Worm (Caenorhabditis elegans): ENCODE results near the gene Y6D1A.1.

Gene Y6D1A.1

DNA sequence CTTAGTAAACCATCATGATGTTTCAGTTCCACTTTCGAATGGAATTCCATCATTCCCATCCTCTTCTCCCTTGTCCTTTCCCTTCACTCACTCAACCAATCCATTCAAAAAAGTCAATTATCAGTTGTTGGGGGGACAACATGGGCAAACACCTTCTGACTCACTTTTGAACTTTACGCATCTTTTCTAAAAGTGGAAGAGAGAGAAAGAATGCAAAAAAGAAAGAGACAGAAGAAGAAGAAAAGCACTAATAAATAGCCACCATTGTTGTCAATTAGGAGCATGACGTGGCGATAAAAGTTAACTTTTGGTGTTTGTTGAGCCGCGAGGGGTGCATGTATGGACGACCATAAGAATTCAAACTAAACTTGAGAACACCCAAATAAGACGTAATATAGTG, 35.4 kb downstream of the Y6D1A.1 start:
- TF ChIP-seq jun-1 (tag; optimal IDR thresholded peaks at IDR 0.05) (no peak), fos-1 (tag; optimal IDR thresholded peaks at IDR 0.05) (no peak), daf-12 (tag; optimal IDR thresholded peaks at IDR 0.05) (no peak), pha-4 (tag; optimal IDR thresholded peaks at IDR 0.05) (peak; percentile 41), egl-5 (tag; optimal IDR thresholded peaks at IDR 0.05) (no peak)

DNA sequence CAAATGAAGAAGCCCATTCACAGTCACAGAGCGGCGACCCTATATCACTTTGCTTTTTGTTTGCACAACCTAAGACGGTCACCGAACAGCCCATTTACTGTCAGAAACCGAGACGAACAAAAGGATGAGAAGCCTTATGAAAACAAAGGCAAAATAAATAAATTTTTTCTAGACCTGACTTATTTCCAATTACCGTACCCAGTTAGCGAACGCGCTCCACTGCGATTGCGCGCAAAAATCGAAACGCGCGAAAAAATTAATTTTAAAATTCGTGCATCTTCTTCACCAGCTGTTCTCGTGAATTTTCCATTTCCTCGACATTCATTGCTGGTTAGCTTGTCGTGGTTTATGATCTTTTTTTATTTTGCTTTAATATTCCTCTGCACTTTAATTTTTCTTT, 40.9 kb downstream of the Y6D1A.1 start, which contains the start of gene F43G6.16:
Gene F43G6.16, minus strand, starts transcription at position 141 of the 400 bp plus-strand sequence.
- TF ChIP-seq nhr-237 (tag; optimal IDR thresholded peaks at IDR 0.05) (no peak), lin-15B (tag; optimal IDR thresholded peaks at IDR 0.05) (no peak), pha-4 (tag; optimal IDR thresholded peaks at IDR 0.05) (peak; percentile 55), nfya-1 (tag; optimal IDR thresholded peaks at IDR 0.05; ENCODE audit: insufficient read depth) (peak; percentile 21)

DNA sequence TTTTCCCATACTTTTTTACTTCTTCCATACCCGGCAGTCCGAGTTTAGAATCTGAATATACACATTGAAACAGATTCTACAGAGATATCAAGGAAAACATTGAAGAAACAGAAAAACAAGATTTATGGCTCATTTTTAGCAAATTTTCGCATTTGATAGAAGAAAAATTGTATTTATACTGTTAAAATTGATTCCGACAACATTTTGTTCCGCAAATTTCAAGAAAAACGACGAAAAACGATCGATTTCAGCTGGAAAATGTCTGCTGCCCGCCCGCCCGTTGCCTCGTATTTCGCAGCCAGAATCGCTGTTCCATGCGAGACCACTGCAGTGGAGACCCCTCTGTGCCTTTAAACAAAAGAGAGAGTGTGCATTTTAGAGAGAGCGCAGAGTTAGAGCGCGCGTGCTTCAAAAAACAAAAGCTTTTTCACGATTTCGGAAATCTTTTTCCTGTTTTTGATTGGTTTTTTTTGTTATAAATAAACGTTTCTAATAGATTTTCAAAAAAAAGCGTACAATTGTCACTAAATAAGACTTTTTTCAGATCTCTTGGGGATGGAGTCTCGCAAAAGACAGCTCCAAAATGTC, 45.4 kb downstream of the Y6D1A.1 start, which contains the start of the genes patr-1 and dna-2:
Gene patr-1, minus strand, starts transcription at position 51 of the 588 bp plus-strand sequence.
Gene dna-2, plus strand, starts transcription at position 538 of the 588 bp plus-strand sequence.
- peak; percentile 24 for TF ChIP-seq lin-39 (tag; optimal IDR thresholded peaks at IDR 0.05)
- no peak for TF ChIP-seq unc-39 (tag; optimal IDR thresholded peaks at IDR 0.05)
- peak; percentile 31 for TF ChIP-seq elt-2 (tag; optimal IDR thresholded peaks at IDR 0.05)
- no peak for TF ChIP-seq snpc-4 (tag; optimal IDR thresholded peaks at IDR 0.05)
- TF ChIP-seq fkh-2 (tag; optimal IDR thresholded peaks at IDR 0.05) = no peak
- peak; percentile 5 for TF ChIP-seq egl-5 (tag; optimal IDR thresholded peaks at IDR 0.05)
- peak; percentile 36 for TF ChIP-seq hmg-11 (tag; optimal IDR thresholded peaks at IDR 0.05)
- no peak for TF ChIP-seq sea-2 (GFP tag; optimal IDR thresholded peaks at IDR 0.05)
- TF ChIP-seq jun-1 (tag; optimal IDR thresholded peaks at IDR 0.05) = no peak
- no peak for TF ChIP-seq unc-62 (GFP tag; optimal IDR thresholded peaks at IDR 0.05)
- TF ChIP-seq mdl-1 (tag; optimal IDR thresholded peaks at IDR 0.05) = no peak
- TF ChIP-seq nhr-12 (tag; optimal IDR thresholded peaks at IDR 0.05) = no peak
- TF ChIP-seq tbx-2 (tag; optimal IDR thresholded peaks at IDR 0.05) = no peak
- peak; percentile 19 for TF ChIP-seq nhr-43 (tag; optimal IDR thresholded peaks at IDR 0.05; ENCODE audit: poor library complexity, severe bottlenecking)
- TF ChIP-seq ceh-28 (tag; optimal IDR thresholded peaks at IDR 0.05) = no peak
- TF ChIP-seq pha-4 (tag; optimal IDR thresholded peaks at IDR 0.05) = peak; percentile 77
- TF ChIP-seq mml-1 (tag; optimal IDR thresholded peaks at IDR 0.05) = no peak
- TF ChIP-seq ceh-9 (tag; optimal IDR thresholded peaks at IDR 0.05) = no peak
- no peak for TF ChIP-seq nhr-77 (tag; optimal IDR thresholded peaks at IDR 0.05)
- TF ChIP-seq nhr-23 (tag; optimal IDR thresholded peaks at IDR 0.05) = peak; percentile 48
- no peak for TF ChIP-seq eor-1 (tag; optimal IDR thresholded peaks at IDR 0.05)
- TF ChIP-seq ztf-11 (tag; optimal IDR thresholded peaks at IDR 0.05) = no peak
- no peak for TF ChIP-seq fos-1 (tag; optimal IDR thresholded peaks at IDR 0.05)
- TF ChIP-seq nhr-25 (tag; optimal IDR thresholded peaks at IDR 0.05) = peak; percentile 49
- no peak for TF ChIP-seq zag-1 (tag; optimal IDR thresholded peaks at IDR 0.05)
- no peak for TF ChIP-seq ceh-16 (tag; optimal IDR thresholded peaks at IDR 0.05)
- no peak for TF ChIP-seq nhr-76 (tag; optimal IDR thresholded peaks at IDR 0.05)
- no peak for TF ChIP-seq nhr-11 (tag; optimal IDR thresholded peaks at IDR 0.05)
- no peak for TF ChIP-seq daf-12 (tag; optimal IDR thresholded peaks at IDR 0.05)
- no peak for TF ChIP-seq nhr-28 (tag; optimal IDR thresholded peaks at IDR 0.05)
- no peak for TF ChIP-seq ztf-4 (tag; optimal IDR thresholded peaks at IDR 0.05)
- peak; percentile 85 for TF ChIP-seq nfya-1 (tag; optimal IDR thresholded peaks at IDR 0.05; ENCODE audit: insufficient read depth)
- TF ChIP-seq fkh-10 (GFP tag; optimal IDR thresholded peaks at IDR 0.05) = no peak
- TF ChIP-seq pqm-1 (tag; optimal IDR thresholded peaks at IDR 0.05) = no peak
- TF ChIP-seq skn-1 (tag; optimal IDR thresholded peaks at IDR 0.05) = peak; percentile 45
- no peak for TF ChIP-seq ceh-82 (tag; optimal IDR thresholded peaks at IDR 0.05)
- no peak for TF ChIP-seq elt-1 (tag; optimal IDR thresholded peaks at IDR 0.05)
- no peak for TF ChIP-seq lsy-12 (tag; optimal IDR thresholded peaks at IDR 0.05)
- peak; percentile 43 for TF ChIP-seq R02D3.7 (tag; optimal IDR thresholded peaks at IDR 0.05)
- no peak for TF ChIP-seq elt-3 (tag; optimal IDR thresholded peaks at IDR 0.05)
- peak; percentile 78 for TF ChIP-seq lin-15B (tag; optimal IDR thresholded peaks at IDR 0.05)
- no peak for TF ChIP-seq nhr-237 (tag; optimal IDR thresholded peaks at IDR 0.05)
- TF ChIP-seq aly-2 (tag; optimal IDR thresholded peaks at IDR 0.05) = no peak
- TF ChIP-seq ZK546.5 (tag; optimal IDR thresholded peaks at IDR 0.05) = no peak
- no peak for TF ChIP-seq ama-1 (optimal IDR thresholded peaks at IDR 0.05)
- no peak for TF ChIP-seq egl-27 (tag; optimal IDR thresholded peaks at IDR 0.05)
- TF ChIP-seq nhr-67 (tag; optimal IDR thresholded peaks at IDR 0.05) = no peak

All from whole organism, L3 larva.